Worm (Caenorhabditis elegans): ENCODE results near the gene C49F5.13.

C49F5.13 gene

DNA sequence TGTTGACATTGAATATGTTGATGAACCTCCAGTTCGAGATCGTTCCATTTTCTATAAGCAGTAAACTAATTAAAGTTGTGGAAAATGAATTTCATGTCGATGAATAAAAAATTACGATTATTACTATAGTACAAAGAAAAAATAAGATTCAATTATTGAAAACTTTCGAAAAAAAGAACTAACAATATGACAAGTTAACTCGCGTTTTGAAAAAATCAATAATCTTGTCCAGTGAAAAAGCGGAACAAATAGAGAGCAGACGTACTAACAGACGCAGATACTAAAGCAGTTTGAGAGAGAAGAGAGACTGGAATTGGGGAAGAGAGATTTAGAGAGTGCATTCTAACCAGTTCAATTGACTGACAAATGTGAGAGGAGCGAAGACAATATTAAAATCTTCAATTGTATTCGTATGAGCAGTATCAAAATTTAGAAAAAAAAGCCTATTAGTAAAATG lies 13.5 kb downstream of the C49F5.13 start, which contains the start of gene set-6:
Gene set-6, minus strand, starts transcription at position 51 of the 457 bp plus-strand sequence.
- TF ChIP-seq nhr-21 (tag; optimal IDR thresholded peaks at IDR 0.05) (no peak), nhr-129 (tag; optimal IDR thresholded peaks at IDR 0.05) (peak; percentile 9), nhr-12 (tag; optimal IDR thresholded peaks at IDR 0.05) (no peak), lin-13 (GFP tag; optimal IDR thresholded peaks at IDR 0.05) (peak; percentile 12), ztf-1 (GFP tag; conservative IDR thresholded peaks at IDR 0.05) (no peak), ztf-11 (tag; optimal IDR thresholded peaks at IDR 0.05) (no peak), peb-1 (tag; optimal IDR thresholded peaks at IDR 0.05) (no peak), ceh-82 (tag; optimal IDR thresholded peaks at IDR 0.05) (no peak), gmeb-1 (tag; optimal IDR thresholded peaks at IDR 0.05) (no peak), unc-55 (GFP tag; optimal IDR thresholded peaks at IDR 0.05) (peak; percentile 71), ceh-16 (tag; optimal IDR thresholded peaks at IDR 0.05) (no peak), sma-9 (GFP tag; optimal IDR thresholded peaks at IDR 0.05) (peak; percentile 47), sma-9 (tag; optimal IDR thresholded peaks at IDR 0.05) (no peak), crh-2 (tag; optimal IDR thresholded peaks at IDR 0.05) (peak; percentile 10), ztf-4 (tag; optimal IDR thresholded peaks at IDR 0.05) (no peak), elt-1 (tag; optimal IDR thresholded peaks at IDR 0.05) (no peak), F13H6.1 (tag; optimal IDR thresholded peaks at IDR 0.05) (peak; percentile 18), ama-1 (optimal IDR thresholded peaks at IDR 0.05) (no peak), nhr-77 (tag; optimal IDR thresholded peaks at IDR 0.05) (no peak), mbf-1 (tag; optimal IDR thresholded peaks at IDR 0.05) (no peak), nhr-25 (tag; optimal IDR thresholded peaks at IDR 0.05) (no peak), lin-39 (tag; optimal IDR thresholded peaks at IDR 0.05) (no peak), mab-5 (tag; optimal IDR thresholded peaks at IDR 0.05) (no peak), lsy-2 (tag; optimal IDR thresholded peaks at IDR 0.05) (peak in 1 of 2 experiments; percentile 19), alr-1 (tag; optimal IDR thresholded peaks at IDR 0.05) (no peak), egl-27 (tag; optimal IDR thresholded peaks at IDR 0.05) (no peak), blmp-1 (tag; optimal IDR thresholded peaks at IDR 0.05; ENCODE audit: insufficient read depth) (no peak), skn-1 (tag; optimal IDR thresholded peaks at IDR 0.05) (no peak), C34F6.9 (tag; optimal IDR thresholded peaks at IDR 0.05) (peak; percentile 62), unc-62 (GFP tag; optimal IDR thresholded peaks at IDR 0.05) (no peak)

DNA sequence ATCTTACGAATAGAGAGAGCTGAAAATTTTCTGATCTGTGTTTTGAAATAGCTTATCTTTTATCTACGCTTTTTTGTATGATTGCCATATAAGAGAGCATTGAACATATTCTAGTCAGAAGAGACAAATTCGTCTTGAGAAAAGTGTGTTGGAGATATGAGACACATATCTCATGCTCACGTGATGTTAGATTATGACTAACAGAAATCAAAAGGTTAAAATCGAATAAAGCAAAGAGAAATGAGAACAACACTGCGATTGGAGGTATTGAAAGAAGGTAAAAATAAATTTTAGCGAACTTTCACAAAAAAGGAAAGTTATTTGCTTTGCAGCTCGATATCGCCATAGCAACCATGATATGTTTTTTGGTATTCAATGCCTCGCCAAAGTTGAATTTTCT lies 20.9 kb downstream of the C49F5.13 start, which contains the start of gene nhr-167:
Gene nhr-167, minus strand, starts transcription at position 21 of the 400 bp plus-strand sequence.
- TF ChIP-seq nhr-21 (tag; optimal IDR thresholded peaks at IDR 0.05) (no peak), zag-1 (tag; optimal IDR thresholded peaks at IDR 0.05) (no peak), C34F6.9 (tag; optimal IDR thresholded peaks at IDR 0.05) (peak; percentile 4), aly-2 (tag; optimal IDR thresholded peaks at IDR 0.05) (no peak), ztf-4 (tag; optimal IDR thresholded peaks at IDR 0.05) (no peak)

ce11 chrX:11983576-11984061 lies 22.4 kb downstream of the C49F5.13 start, which contains the start of gene C49F5.3:
Gene C49F5.3, minus strand, starts transcription at chrX:11983626.
- TF ChIP-seq ama-1 (optimal IDR thresholded peaks at IDR 0.05) (no peak), unc-62 (GFP tag; optimal IDR thresholded peaks at IDR 0.05) (no peak), lin-11 (tag; optimal IDR thresholded peaks at IDR 0.05) (no peak), zag-1 (tag; optimal IDR thresholded peaks at IDR 0.05) (no peak), nhr-77 (tag; optimal IDR thresholded peaks at IDR 0.05) (no peak), nhr-10 (tag; optimal IDR thresholded peaks at IDR 0.05) (no peak), F13H6.1 (tag; optimal IDR thresholded peaks at IDR 0.05) (no peak), sma-9 (GFP tag; optimal IDR thresholded peaks at IDR 0.05) (no peak), sma-9 (tag; optimal IDR thresholded peaks at IDR 0.05) (no peak), nhr-11 (tag; optimal IDR thresholded peaks at IDR 0.05) (no peak), nhr-12 (tag; optimal IDR thresholded peaks at IDR 0.05) (no peak), nhr-25 (tag; optimal IDR thresholded peaks at IDR 0.05) (no peak), nhr-237 (tag; optimal IDR thresholded peaks at IDR 0.05) (no peak), elt-1 (tag; optimal IDR thresholded peaks at IDR 0.05) (no peak), ZK546.5 (tag; optimal IDR thresholded peaks at IDR 0.05) (no peak), snpc-4 (tag; optimal IDR thresholded peaks at IDR 0.05) (no peak), blmp-1 (tag; optimal IDR thresholded peaks at IDR 0.05; ENCODE audit: insufficient read depth) (no peak), R02D3.7 (tag; optimal IDR thresholded peaks at IDR 0.05) (no peak), ceh-16 (tag; optimal IDR thresholded peaks at IDR 0.05) (no peak), C34F6.9 (tag; optimal IDR thresholded peaks at IDR 0.05) (no peak)
